Worm (Caenorhabditis elegans) whole organism, young adult: ENCODE data around the gene E03H12.7.

ENCODE experiments used
- B0035.1 ChIP-seq: sonication (generic microtip); optimal IDR thresholded peaks from 2 replicates; lab custom pipeline; 2016; ENCODE audit warnings: missing genetic modification characterization, mild to moderate bottlenecking, missing compliant biosample characterization, missing genotype, missing genetic modification reagents
- B0336.3 ChIP-seq: fragments of 200-800 bp; sonication (Bioruptor generic); IDR thresholded peaks from 2 replicates; pipeline ENCODE4 v1.3.6; 2022; ENCODE audit warnings: missing genetic modification characterization, missing compliant biosample characterization
- D2030.7 ChIP-seq: fragments of 200-800 bp; sonication (Bioruptor generic); IDR thresholded peaks from 2 replicates; pipeline ENCODE4 v1.3.6; 2022; ENCODE audit warnings: missing genetic modification reagents, missing genetic modification characterization, missing compliant biosample characterization
- F57C9.4 ChIP-seq: sonication (generic microtip); optimal IDR thresholded peaks from 2 replicates; lab custom pipeline; 2017; ENCODE audit warnings: mild to moderate bottlenecking, missing genetic modification characterization, missing compliant biosample characterization
- K12H6.12 ChIP-seq: fragments of 200-800 bp; sonication (Bioruptor generic); optimal IDR thresholded peaks from 2 replicates; lab custom pipeline; 2018; ENCODE audit warnings: mild to moderate bottlenecking, missing genetic modification characterization, missing compliant biosample characterization
- T26A5.8 ChIP-seq: sonication (generic microtip); optimal IDR thresholded peaks from 2 replicates; lab custom pipeline; 2016; ENCODE audit warnings: missing genetic modification characterization, missing compliant biosample characterization
- Y53F4B.3 ChIP-seq: fragments of 200-800 bp; sonication (Bioruptor generic); IDR thresholded peaks from 2 replicates; pipeline ENCODE4 v1.3.6; 2022; ENCODE audit warnings: missing genetic modification reagents, missing genetic modification characterization, missing compliant biosample characterization
- ama-1 ChIP-seq, 3 experiments: fragments of 150-350 bp in 1 of 3; sonication (generic microtip) in 2 of 3; optimal IDR thresholded peaks; 2 replicates each; lab custom pipeline; 2014 to 2018; ENCODE audit warnings: missing biosample characterization in 2 of 3, missing genetic modification characterization in 2 of 3, missing genetic modification reagents in 2 of 3
- atf-7 ChIP-seq: sonication (generic microtip); optimal IDR thresholded peaks from 2 replicates; lab custom pipeline; 2017; ENCODE audit warnings: mild to moderate bottlenecking, missing genetic modification characterization, missing compliant biosample characterization
- attf-3 ChIP-seq: fragments of 200-800 bp; sonication (Bioruptor generic); conservative IDR thresholded peaks from 2 replicates; pipeline ENCODE4 v1.3.6; 2022; ENCODE audit warnings: missing genetic modification reagents, missing genetic modification characterization, missing compliant biosample characterization
- attf-5 ChIP-seq: fragments of 200-800 bp; sonication (Bioruptor generic); optimal IDR thresholded peaks from 2 replicates; lab custom pipeline; 2018; ENCODE audit warnings: mild to moderate bottlenecking, missing genetic modification characterization, missing compliant biosample characterization
- ceh-58 ChIP-seq: fragments of 200-800 bp; sonication (Bioruptor generic); IDR thresholded peaks from 2 replicates; pipeline ENCODE4 v1.3.6; 2022; ENCODE audit warnings: missing genetic modification characterization, missing compliant biosample characterization
- ceh-79 ChIP-seq: sonication (generic microtip); optimal IDR thresholded peaks from 2 replicates; lab custom pipeline; 2017; ENCODE audit warnings: mild to moderate bottlenecking, missing genetic modification characterization, missing compliant biosample characterization
- efl-1 ChIP-seq: fragments of 150-350 bp; optimal IDR thresholded peaks from 2 replicates; lab custom pipeline; 2014; ENCODE audit warnings: missing biosample characterization, missing genetic modification reagents, missing genetic modification characterization
- egrh-3 ChIP-seq: fragments of 200-800 bp; sonication (Bioruptor generic); IDR thresholded peaks from 2 replicates; pipeline ENCODE4 v1.3.6; 2022; ENCODE audit warnings: missing genetic modification reagents, missing genetic modification characterization, missing compliant biosample characterization
- fkh-3 ChIP-seq: sonication (generic microtip); optimal IDR thresholded peaks from 2 replicates; lab custom pipeline; 2016; ENCODE audit warnings: mild to moderate bottlenecking, missing genetic modification characterization, missing compliant biosample characterization
- hsf-1 ChIP-seq: fragments of 200-800 bp; sonication (Bioruptor generic); IDR thresholded peaks from 2 replicates; pipeline ENCODE4 v1.3.6; 2022; ENCODE audit warnings: missing genetic modification reagents, missing genetic modification characterization, missing compliant biosample characterization
- let-607 ChIP-seq, 2 experiments: fragments of 200-800 bp in 1 of 2; sonication (Bioruptor generic) in 1 of 2; sonication (generic microtip) in 1 of 2; optimal IDR thresholded peaks; 2 replicates each; lab custom pipeline; 2016 to 2018; ENCODE audit warnings: mild to moderate bottlenecking in 2 of 2, missing compliant biosample characterization in 2 of 2, missing genetic modification characterization in 2 of 2, moderate library complexity in 2 of 2, missing genotype in 1 of 2
- lin-54 ChIP-seq: fragments of 200-800 bp; sonication (Bioruptor generic); optimal IDR thresholded peaks from 2 replicates; lab custom pipeline; 2018; ENCODE audit warnings: mild to moderate bottlenecking, missing genetic modification characterization, missing compliant biosample characterization
- lir-1 ChIP-seq: fragments of 200-800 bp; sonication (Bioruptor generic); conservative IDR thresholded peaks from 2 replicates; pipeline ENCODE4 v1.3.6; 2022; ENCODE audit warnings: missing genetic modification reagents, missing genetic modification characterization, missing compliant biosample characterization
- madf-3 ChIP-seq: fragments of 200-800 bp; sonication (Bioruptor generic); IDR thresholded peaks from 2 replicates; pipeline ENCODE4 v1.3.6; 2022; ENCODE audit warnings: missing genetic modification reagents, missing genetic modification characterization, missing compliant biosample characterization
- nfyb-1 ChIP-seq: fragments of 200-800 bp; sonication (Bioruptor generic); IDR thresholded peaks from 2 replicates; pipeline ENCODE4 v1.3.6; 2022; ENCODE audit warnings: missing genetic modification reagents, missing genetic modification characterization, missing compliant biosample characterization
- nhr-179 ChIP-seq: sonication (generic microtip); optimal IDR thresholded peaks from 2 replicates; lab custom pipeline; 2016; ENCODE audit warnings: mild to moderate bottlenecking, missing genetic modification characterization, missing compliant biosample characterization
- nhr-27 ChIP-seq: fragments of 200-800 bp; sonication (Bioruptor generic); optimal IDR thresholded peaks from 2 replicates; lab custom pipeline; 2018; ENCODE audit warnings: mild to moderate bottlenecking, missing genetic modification characterization, moderate library complexity, missing compliant biosample characterization
- nhr-80 ChIP-seq: sonication (generic microtip); optimal IDR thresholded peaks from 2 replicates; lab custom pipeline; 2016; ENCODE audit warnings: missing genetic modification characterization, missing compliant biosample characterization
- nhr-90 ChIP-seq: sonication (generic microtip); optimal IDR thresholded peaks from 2 replicates; lab custom pipeline; 2016; ENCODE audit warnings: missing genotype, mild to moderate bottlenecking, missing genetic modification characterization, missing compliant biosample characterization
- snpc-1.3 ChIP-seq: sonication (generic microtip); optimal IDR thresholded peaks from 2 replicates; lab custom pipeline; 2017; ENCODE audit warnings: missing genetic modification characterization, mild to moderate bottlenecking, missing compliant biosample characterization, antibody characterized with exemption, moderate library complexity, missing genotype, missing genetic modification reagents; ENCODE audit not compliant: insufficient read depth
- snpc-3.4 ChIP-seq: sonication (generic microtip); optimal IDR thresholded peaks from 2 replicates; lab custom pipeline; 2017; ENCODE audit warnings: missing genetic modification characterization, mild to moderate bottlenecking, missing compliant biosample characterization, antibody characterized with exemption, moderate library complexity, missing genotype, missing genetic modification reagents
- snpc-4 ChIP-seq, 5 experiments: fragments of 150-350 bp in 1 of 5; sonication (generic microtip) in 4 of 5; optimal IDR thresholded peaks; 2 replicates each; lab custom pipeline; 2014 to 2018; ENCODE audit warnings: missing genetic modification characterization in 5 of 5, missing biosample characterization in 3 of 5, antibody characterized with exemption in 2 of 5, mild to moderate bottlenecking in 2 of 5, missing compliant biosample characterization in 2 of 5, missing genotype in 2 of 5, moderate library complexity in 2 of 5, missing genetic modification reagents in 1 of 5
- tbp1 ChIP-seq: fragments of 200-800 bp; sonication (Bioruptor generic); optimal IDR thresholded peaks from 2 replicates; lab custom pipeline; 2018; ENCODE audit warnings: mild to moderate bottlenecking, missing genetic modification characterization, missing compliant biosample characterization
- zfh-2 ChIP-seq: fragments of 200-800 bp; sonication (Bioruptor generic); conservative IDR thresholded peaks from 2 replicates; pipeline ENCODE4 v1.3.6; 2022; ENCODE audit warnings: missing genetic modification reagents, missing genetic modification characterization, missing compliant biosample characterization

The E03H12.7 gene

DNA sequence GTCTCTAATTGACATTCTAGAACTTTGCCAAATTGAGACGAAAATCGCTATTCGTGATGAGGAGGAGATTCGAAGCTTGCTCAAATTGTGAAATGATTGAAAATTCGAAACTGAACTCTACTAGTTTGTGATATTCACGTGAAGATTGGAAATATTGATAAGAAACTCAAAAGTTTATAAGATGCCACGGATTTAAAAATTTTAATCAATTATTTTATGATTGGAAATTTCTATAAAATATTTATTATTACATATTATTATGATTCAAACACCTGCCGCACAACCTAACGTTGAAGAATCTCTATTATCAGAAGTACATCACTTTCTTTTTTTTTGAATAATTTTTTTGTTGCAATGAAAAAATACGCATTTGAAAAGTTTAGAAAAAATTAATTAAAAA lies at the start of gene E03H12.7:
TSS of gene E03H12.7 (minus strand) at position 101 of the 400 bp plus-strand sequence.
- TF ChIP-seq B0336.3 (GFP tag; lab: Robert Waterston, UW) = no peak
- TF ChIP-seq D2030.7 (GFP tag; lab: Robert Waterston, UW) = no peak
- TF ChIP-seq let-607 (tag; optimal IDR thresholded peaks at IDR 0.05; lab: Kevin White, UChicago) = no peak
- no peak for TF ChIP-seq ceh-79 (tag; lab: Kevin White, UChicago)
- no peak for TF ChIP-seq ama-1 (optimal IDR thresholded peaks at IDR 0.05; lab: Kevin White, UChicago)
- TF ChIP-seq ama-1 (GFP tag; optimal IDR thresholded peaks at IDR 0.05; lab: Kevin White, UChicago) = no peak
- TF ChIP-seq lir-1 (GFP tag; lab: Robert Waterston, UW) = no peak
- TF ChIP-seq efl-1 = no peak
- no peak for TF ChIP-seq B0035.1
- TF ChIP-seq nhr-27 (tag; lab: Kevin White, UChicago) = no peak
- TF ChIP-seq nfyb-1 (GFP tag; lab: Robert Waterston, UW) = no peak
- no peak for TF ChIP-seq nhr-80 (tag; lab: Kevin White, UChicago)
- TF ChIP-seq lin-54 (GFP tag; lab: Kevin White, UChicago) = no peak
- no peak for TF ChIP-seq snpc-1.3 (tag; lab: Kevin White, UChicago)
- no peak for TF ChIP-seq nhr-90
- no peak for TF ChIP-seq attf-5 (GFP tag; lab: Kevin White, UChicago)
- no peak for TF ChIP-seq fkh-3

DNA sequence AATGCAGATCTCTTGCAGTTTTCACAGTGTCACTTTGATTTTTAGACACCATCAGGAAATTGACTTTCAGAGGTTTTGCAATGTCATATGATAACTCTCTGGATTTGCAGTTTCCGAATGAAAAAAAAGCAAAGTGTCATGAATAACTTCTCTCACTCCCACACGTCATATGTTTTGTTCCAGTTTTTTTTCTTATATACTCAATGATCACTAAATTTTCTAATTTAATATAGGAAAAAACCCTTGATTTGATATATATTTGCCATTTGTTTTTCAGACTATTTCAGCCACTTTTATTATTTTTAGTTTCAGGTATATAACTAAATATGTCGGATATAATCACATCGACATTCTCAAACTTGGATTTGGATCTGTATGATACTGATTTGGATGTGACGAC lies 49.1 kb upstream of the E03H12.7 start, which contains the start of gene C09B9.1:
TSS of gene C09B9.1 (plus strand) at position 301 of the 400 bp plus-strand sequence.
- TF ChIP-seq B0035.1 (no peak), hsf-1 (no peak), nhr-27 (tag; lab: Kevin White, UChicago) (no peak), F57C9.4 (tag; lab: Kevin White, UChicago) (no peak)

DNA sequence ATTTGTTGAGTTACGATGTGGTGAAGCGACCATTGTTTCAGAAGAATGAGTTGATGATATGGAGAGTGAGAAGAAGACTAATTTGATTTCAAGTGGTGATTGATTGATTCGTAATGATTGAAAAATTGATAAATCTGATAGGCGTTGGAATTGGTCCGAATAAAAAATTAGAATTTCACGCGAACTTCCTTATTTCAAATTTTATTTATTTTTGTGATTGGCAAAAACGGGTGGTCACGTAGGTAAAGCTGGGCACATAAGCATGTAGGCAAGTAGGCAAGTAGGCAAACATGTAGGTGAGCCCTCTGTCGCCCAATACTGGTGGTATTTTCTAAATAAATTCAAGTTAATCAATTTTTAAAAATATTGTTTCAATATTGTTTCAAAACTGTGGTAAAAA lies 44.8 kb upstream of the E03H12.7 start, which contains the start of gene C09B9.4:
TSS of gene C09B9.4 (minus strand) at position 101 of the 400 bp plus-strand sequence.
- no peak for TF ChIP-seq madf-3
- no peak for TF ChIP-seq attf-3
- no peak for TF ChIP-seq nhr-179 (tag; lab: Kevin White, UChicago)
- no peak for TF ChIP-seq zfh-2 (GFP tag; lab: Robert Waterston, UW)
- TF ChIP-seq D2030.7 (GFP tag; lab: Robert Waterston, UW) = no peak
- no peak for TF ChIP-seq atf-7 (tag; lab: Kevin White, UChicago)
- TF ChIP-seq ceh-58 = no peak
- no peak for TF ChIP-seq nhr-80 (tag; lab: Kevin White, UChicago)
- no peak for TF ChIP-seq egrh-3 (GFP tag; lab: Robert Waterston, UW)

DNA sequence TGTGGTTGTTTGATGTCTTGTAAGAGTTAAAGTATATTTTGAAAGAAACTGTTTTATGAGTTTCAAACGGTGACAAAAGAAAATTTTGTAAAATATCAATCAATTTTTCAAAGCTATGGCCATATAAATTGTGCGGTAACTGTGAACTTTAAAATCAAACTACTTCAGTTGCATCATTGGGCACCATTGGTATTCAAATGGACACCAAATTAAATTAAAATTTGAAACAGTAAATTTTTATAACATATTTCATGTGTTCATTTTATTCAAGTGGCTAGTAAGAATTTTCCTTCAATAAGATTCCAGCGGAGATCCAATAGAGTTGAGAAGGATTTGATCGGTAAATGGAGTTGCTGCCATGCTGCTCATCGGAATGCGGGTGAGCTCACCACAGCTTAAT lies 42.9 kb upstream of the E03H12.7 start:
- TF ChIP-seq nhr-179 (tag; lab: Kevin White, UChicago) (no peak), snpc-4 (GFP tag; optimal IDR thresholded peaks at IDR 0.05; lab: Kevin White, UChicago) (no peak), snpc-4 (tag; optimal IDR thresholded peaks at IDR 0.05; lab: Kevin White, UChicago) (no peak), K12H6.12 (no peak), tbp1 (GFP tag; lab: Kevin White, UChicago) (no peak), snpc-3.4 (tag; lab: Kevin White, UChicago) (no peak), efl-1 (no peak)

ce11 chrIV:5028978-5029377 lies 40.5 kb upstream of the E03H12.7 start, which contains the start of the genes best-6 and C09B9.2:
Gene best-6, minus strand, starts transcription at chrIV:5029078.
Gene C09B9.2, plus strand, starts transcription at chrIV:5029291.
- TF ChIP-seq T26A5.8 (tag; lab: Kevin White, UChicago) (no peak), snpc-1.3 (tag; lab: Kevin White, UChicago) (no peak), B0035.1 (no peak), let-607 (tag; optimal IDR thresholded peaks at IDR 0.05; lab: Kevin White, UChicago) (no peak), Y53F4B.3 (no peak)
